Fruit fly (Drosophila melanogaster): ENCODE data around the gene slp2.

Gene slp2

DNA sequence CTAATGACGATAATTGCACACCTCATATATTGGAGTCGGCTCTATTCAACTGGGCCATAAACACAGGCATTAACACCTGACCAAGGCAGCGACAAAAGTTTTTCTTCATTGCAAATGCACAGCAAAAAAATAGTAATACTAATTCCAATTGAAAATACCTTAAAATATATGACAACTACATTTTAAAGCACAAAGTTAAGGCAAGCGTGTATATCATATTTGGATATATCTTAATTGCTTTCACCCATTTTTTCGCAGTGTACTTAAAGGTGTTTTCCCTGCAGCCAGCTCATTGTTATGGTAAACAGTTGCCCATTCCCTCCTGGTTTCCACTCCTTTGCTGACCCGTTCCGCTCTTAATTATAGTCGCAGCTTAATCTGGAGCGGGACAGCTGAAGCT is 4.3 kb downstream of the slp2 start (continued):
- no peak for TF ChIP-seq ssp (GFP tag; IDR thresholded peaks at IDR 0.05)
- TF ChIP-seq CG12299 (tag; optimal IDR thresholded peaks at IDR 0.05) = no peak
- TF ChIP-seq CG34376 (GFP tag; optimal IDR thresholded peaks at IDR 0.05) = no peak
- TF ChIP-seq Nf-YB (GFP tag; optimal IDR thresholded peaks at IDR 0.05) = no peak
- TF ChIP-seq abd-A (tag; optimal IDR thresholded peaks at IDR 0.05) = no peak
- TF ChIP-seq CG15696 (tag; optimal IDR thresholded peaks at IDR 0.05) = peak; percentile 31
- TF ChIP-seq CG15514 (GFP tag; optimal IDR thresholded peaks at IDR 0.05) = no peak
- TF ChIP-seq CG8924 (tag; optimal IDR thresholded peaks at IDR 0.05) = no peak
- no peak for TF ChIP-seq GATAe (GFP tag; conservative IDR thresholded peaks at IDR 0.05)
- TF ChIP-seq Meics (GFP tag; optimal IDR thresholded peaks at IDR 0.05) = no peak
- peak; percentile 16 for TF ChIP-seq chn (GFP tag; optimal IDR thresholded peaks at IDR 0.05)
- TF ChIP-seq shn (GFP tag; optimal IDR thresholded peaks at IDR 0.05) = no peak
- no peak for TF ChIP-seq bab2 (GFP tag; optimal IDR thresholded peaks at IDR 0.05)
- no peak for TF ChIP-seq HLH3B (GFP tag; IDR thresholded peaks at IDR 0.05)
- peak; percentile 52 for TF ChIP-seq sisA (GFP tag; IDR thresholded peaks at IDR 0.05)
- 0 out of 3 replicates have a peak, but pooled peaks have one; percentile 34 for TF ChIP-seq CG2199 (GFP tag; IDR thresholded peaks at IDR 0.05)
- TF ChIP-seq hb (GFP tag; IDR thresholded peaks at IDR 0.05; ENCODE audit: partially characterized antibody) = no peak
- TF ChIP-seq Ada2b (GFP tag; IDR thresholded peaks at IDR 0.05) = 0 out of 2 replicates have a peak, but pooled peaks have one; percentile 14
- TF ChIP-seq peb (GFP tag; IDR thresholded peaks at IDR 0.05) = no peak
- TF ChIP-seq sqz (GFP tag; optimal IDR thresholded peaks at IDR 0.05) = no peak
- TF ChIP-seq CrebB (tag; optimal IDR thresholded peaks at IDR 0.05) = no peak
- no peak for TF ChIP-seq kah (GFP tag; optimal IDR thresholded peaks at IDR 0.05)
- no peak for TF ChIP-seq HLH4C (GFP tag; IDR thresholded peaks at IDR 0.05; ENCODE audit: partially characterized antibody)
- peak; percentile 38 for TF ChIP-seq CG33557 (GFP tag; optimal IDR thresholded peaks at IDR 0.05)
- TF ChIP-seq yki (optimal IDR thresholded peaks at IDR 0.05) = no peak
- no peak for TF ChIP-seq PHDP (tag; optimal IDR thresholded peaks at IDR 0.05)
- TF ChIP-seq NC2β (GFP tag; optimal IDR thresholded peaks at IDR 0.05) = no peak
- TF ChIP-seq E2f2 (GFP tag; IDR thresholded peaks at IDR 0.05) = no peak
- no peak for TF ChIP-seq NFAT (GFP tag; IDR thresholded peaks at IDR 0.05)
- TF ChIP-seq gro (GFP tag; optimal IDR thresholded peaks at IDR 0.05) = no peak
- TF ChIP-seq Dbx (GFP tag; IDR thresholded peaks at IDR 0.05) = no peak
- no peak for TF ChIP-seq pros (GFP tag; optimal IDR thresholded peaks at IDR 0.05)
- no peak for TF ChIP-seq Gsc (GFP tag; IDR thresholded peaks at IDR 0.05)
- no peak for TF ChIP-seq eyg (GFP tag; optimal IDR thresholded peaks at IDR 0.05)
- no peak for TF ChIP-seq Bteb2 (GFP tag; optimal IDR thresholded peaks at IDR 0.05)
- TF ChIP-seq Drgx (GFP tag; IDR thresholded peaks at IDR 0.05) = no peak
- no peak for TF ChIP-seq CG8281 (tag; optimal IDR thresholded peaks at IDR 0.05)
- TF ChIP-seq Hr39 (optimal IDR thresholded peaks at IDR 0.05) = no peak
- no peak for TF ChIP-seq mld (GFP tag; IDR thresholded peaks at IDR 0.05; ENCODE audit: partially characterized antibody)
- TF ChIP-seq pzg (GFP tag; optimal IDR thresholded peaks at IDR 0.05) = no peak
- no peak for TF ChIP-seq CG10147 (GFP tag; optimal IDR thresholded peaks at IDR 0.05)
- no peak for TF ChIP-seq hth (optimal IDR thresholded peaks at IDR 0.05)
- TF ChIP-seq HLHmδ (GFP tag; optimal IDR thresholded peaks at IDR 0.05) = no peak
- no peak for TF ChIP-seq Six4 (GFP tag; optimal IDR thresholded peaks at IDR 0.05)
- peak; percentile 15 for TF ChIP-seq ATbp (GFP tag; optimal IDR thresholded peaks at IDR 0.05)
- TF ChIP-seq Ets65A (GFP tag) = peak; percentile 75
- peak; percentile 63; the same call in 1 of the 2 replicates for TF ChIP-seq CG17328 (GFP tag; IDR thresholded peaks at IDR 0.05)
- TF ChIP-seq CG3726 (GFP tag; IDR thresholded peaks at IDR 0.05) = no peak
- TF ChIP-seq Nf-YC (tag; optimal IDR thresholded peaks at IDR 0.05) = no peak
- no peak for TF ChIP-seq wdn (GFP tag; IDR thresholded peaks at IDR 0.05)
- TF ChIP-seq CG18262 (tag; optimal IDR thresholded peaks at IDR 0.05) = peak; percentile 61
- no peak for TF ChIP-seq kni (GFP tag; optimal IDR thresholded peaks at IDR 0.05)
- TF ChIP-seq Eip74EF (GFP tag; optimal IDR thresholded peaks at IDR 0.05) = no peak
